Worm (Caenorhabditis elegans): ENCODE data around the gene cpg-23.

cpg-23 gene

ce11 chrV:19125812-19126211 lies 14.8 kb upstream of the cpg-23 start (continued):
- peak; percentile 70 for TF ChIP-seq nhr-90 (tag; optimal IDR thresholded peaks at IDR 0.05; ENCODE audit: poor library complexity)
- peak; percentile 35 to 59 for TF ChIP-seq lin-35 (GFP tag; optimal IDR thresholded peaks at IDR 0.05)
- TF ChIP-seq xbp-1 (tag; optimal IDR thresholded peaks at IDR 0.05): peak; percentile 26
- TF ChIP-seq nhr-20 (tag; optimal IDR thresholded peaks at IDR 0.05): peak; percentile 48
- peak; percentile 29 for TF ChIP-seq egl-13 (tag; optimal IDR thresholded peaks at IDR 0.05)
- peak; percentile 28 for TF ChIP-seq vab-15 (tag; optimal IDR thresholded peaks at IDR 0.05)
- TF ChIP-seq nhr-11 (tag; optimal IDR thresholded peaks at IDR 0.05): no peak
- peak; percentile 32 to 44 (median 33) for TF ChIP-seq ceh-82 (tag; optimal IDR thresholded peaks at IDR 0.05)
- TF ChIP-seq nhr-77 (tag; optimal IDR thresholded peaks at IDR 0.05): peak; percentile 0
- peak; percentile 13 for TF ChIP-seq fkh-4 (tag; optimal IDR thresholded peaks at IDR 0.05; ENCODE audit: borderline replicate concordance)

ce11 chrV:19127225-19127624 lies 13.4 kb upstream of the cpg-23 start, which contains the start of gene dyf-17:
dyf-17 (plus strand) TSS chrV:19127525.
- TF ChIP-seq sup-37 (GFP tag; optimal IDR thresholded peaks at IDR 0.05) (no peak), ceh-90 (tag; optimal IDR thresholded peaks at IDR 0.05) (no peak), snpc-4 (tag; optimal IDR thresholded peaks at IDR 0.05) (no peak), rnt-1 (tag; optimal IDR thresholded peaks at IDR 0.05) (no peak), swsn-7 (tag; optimal IDR thresholded peaks at IDR 0.05) (no peak), nhr-28 (tag; optimal IDR thresholded peaks at IDR 0.05) (no peak), sptf-1 (tag; optimal IDR thresholded peaks at IDR 0.05) (no peak), dpl-1 (GFP tag; optimal IDR thresholded peaks at IDR 0.05) (no peak), aly-2 (tag; optimal IDR thresholded peaks at IDR 0.05) (no peak), hlh-4 (tag; optimal IDR thresholded peaks at IDR 0.05) (no peak), skn-1 (tag; optimal IDR thresholded peaks at IDR 0.05) (no peak), hpl-2 (GFP tag; optimal IDR thresholded peaks at IDR 0.05) (no peak), xbp-1 (tag; optimal IDR thresholded peaks at IDR 0.05) (no peak), ceh-63 (GFP tag; optimal IDR thresholded peaks at IDR 0.05) (no peak), nhr-76 (tag; optimal IDR thresholded peaks at IDR 0.05) (no peak), F16B12.6 (tag; optimal IDR thresholded peaks at IDR 0.05) (no peak)

ce11 chrV:19129497-19130212 lies 10.9 kb upstream of the cpg-23 start:
- TF ChIP-seq zag-1 (tag; optimal IDR thresholded peaks at IDR 0.05): no peak
- TF ChIP-seq dpl-1 (GFP tag; optimal IDR thresholded peaks at IDR 0.05): no peak
- no peak for TF ChIP-seq lin-35 (GFP tag; optimal IDR thresholded peaks at IDR 0.05)
- TF ChIP-seq tbx-2 (tag; optimal IDR thresholded peaks at IDR 0.05): no peak
- no peak for TF ChIP-seq mab-9 (GFP tag; IDR thresholded peaks at IDR 0.05)
- no peak for TF ChIP-seq swsn-7 (tag; optimal IDR thresholded peaks at IDR 0.05)
- no peak for TF ChIP-seq unc-98 (GFP tag; IDR thresholded peaks at IDR 0.05)
- no peak for TF ChIP-seq nhr-77 (tag; optimal IDR thresholded peaks at IDR 0.05)
- TF ChIP-seq unc-30 (tag; optimal IDR thresholded peaks at IDR 0.05): no peak
- no peak for TF ChIP-seq mep-1 (tag; optimal IDR thresholded peaks at IDR 0.05)
- no peak for TF ChIP-seq nhr-85 (tag)
- TF ChIP-seq rnt-1 (tag; optimal IDR thresholded peaks at IDR 0.05): no peak
- TF ChIP-seq nhr-71 (tag; optimal IDR thresholded peaks at IDR 0.05): no peak
- no peak for TF ChIP-seq C16A3.4 (tag; optimal IDR thresholded peaks at IDR 0.05)
- TF ChIP-seq lin-39 (tag; optimal IDR thresholded peaks at IDR 0.05): no peak
- no peak for TF ChIP-seq elt-2 (tag; optimal IDR thresholded peaks at IDR 0.05)
- TF ChIP-seq nhr-28 (tag; optimal IDR thresholded peaks at IDR 0.05): no peak

DNA sequence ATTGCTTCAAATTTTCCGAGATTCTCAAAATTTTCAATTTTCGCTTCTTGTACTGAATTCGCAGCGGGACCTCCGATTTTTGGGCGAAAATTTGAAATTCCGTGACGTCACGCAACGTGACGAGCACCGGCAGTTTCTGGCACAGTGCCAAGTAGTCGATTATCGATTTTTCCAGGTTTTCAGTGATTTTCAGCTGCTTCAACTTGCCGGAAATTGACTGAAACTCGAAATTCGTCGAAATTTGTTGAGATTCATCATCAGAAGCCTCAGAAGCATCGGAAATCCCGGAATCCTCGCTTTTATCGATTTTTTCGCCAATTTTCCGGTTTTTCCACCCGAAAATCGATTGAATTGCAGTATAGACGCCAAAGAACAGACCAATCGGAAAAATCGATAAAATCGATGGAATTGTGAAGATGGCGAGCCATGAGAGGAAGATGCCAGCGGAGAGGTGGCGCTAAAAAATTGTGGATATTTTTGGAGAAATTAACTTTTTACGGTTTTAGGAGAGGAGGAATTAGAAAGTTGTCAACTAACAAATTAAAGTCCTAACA lies 8.7 kb upstream of the cpg-23 start:
- no peak for TF ChIP-seq lsy-2 (tag; optimal IDR thresholded peaks at IDR 0.05)
- no peak for TF ChIP-seq efl-1 (optimal IDR thresholded peaks at IDR 0.05)
- TF ChIP-seq efl-1 (GFP tag; optimal IDR thresholded peaks at IDR 0.05 in 1 of 2): peak in 1 of 2 experiments; percentile 50
- TF ChIP-seq isw-1 (GFP tag; IDR thresholded peaks at IDR 0.05): no peak
- TF ChIP-seq irx-1 (tag; optimal IDR thresholded peaks at IDR 0.05): no peak

Measured in whole organism, L1 larva.